Fruit fly (Drosophila melanogaster) whole organism, wandering third instar larva: ENCODE data around the gene yellow-f2.

Experiments used
- Abd-B ChIP-seq: fragments of >200 bp; optimal IDR thresholded peaks from 2 replicates; lab custom pipeline; 2017; ENCODE audit warnings: missing biosample characterization, missing genetic modification characterization
- CG32264 ChIP-seq: fragments of 200-800 bp; sonication (Bioruptor generic); optimal IDR thresholded peaks from 2 replicates; lab custom pipeline; 2016; ENCODE audit warnings: missing biosample characterization, missing genetic modification characterization
- CG9705 ChIP-seq: fragments of 200-800 bp; sonication (Bioruptor generic); optimal IDR thresholded peaks from 2 replicates; lab custom pipeline; 2018; ENCODE audit warnings: missing biosample characterization, mild to moderate bottlenecking, missing genetic modification characterization
- CrebA ChIP-seq: fragments of 200-800 bp; sonication (Bioruptor generic); optimal IDR thresholded peaks from 2 replicates; lab custom pipeline; 2016; ENCODE audit warnings: missing biosample characterization, mild to moderate bottlenecking, missing genetic modification characterization, borderline replicate concordance
- Dfd ChIP-seq: fragments of >200 bp; optimal IDR thresholded peaks from 2 replicates; lab custom pipeline; 2017; ENCODE audit warnings: missing biosample characterization, missing genetic modification characterization
- Dif ChIP-seq: fragments of 200-275, 200-300 bp; sonication (Bioruptor generic); optimal IDR thresholded peaks from 2 replicates; lab custom pipeline; 2018; ENCODE audit warnings: missing biosample characterization, missing genetic modification characterization; ENCODE audit not compliant: partially characterized antibody
- GATAd ChIP-seq: sonication (Bioruptor generic); optimal IDR thresholded peaks from 2 replicates; lab custom pipeline; 2016; ENCODE audit warnings: missing biosample characterization, missing genetic modification characterization
- HLH106 ChIP-seq: fragments of 200-800 bp; optimal IDR thresholded peaks from 3 replicates; lab custom pipeline; 2019; ENCODE audit warnings: missing biosample characterization, mild to moderate bottlenecking, missing genetic modification characterization, moderate library complexity
- Hnf4 ChIP-seq: fragments of 200-800 bp; sonication (Bioruptor generic); optimal IDR thresholded peaks from 2 replicates; lab custom pipeline; 2016; ENCODE audit warnings: missing biosample characterization, mild to moderate bottlenecking, missing genetic modification characterization
- Hr78 ChIP-seq: fragments of >200 bp; optimal IDR thresholded peaks from 2 replicates; lab custom pipeline; 2017; ENCODE audit warnings: missing biosample characterization, missing genetic modification characterization
- Hr83 ChIP-seq: fragments of 200-300 bp; sonication (Bioruptor generic); optimal IDR thresholded peaks from 2 replicates; lab custom pipeline; 2016; ENCODE audit warnings: missing biosample characterization, mild to moderate bottlenecking, missing genetic modification characterization, moderate library complexity; ENCODE audit not compliant: poor library complexity, severe bottlenecking
- Jra ChIP-seq: sonication (Bioruptor generic); optimal IDR thresholded peaks from 2 replicates; lab custom pipeline; 2016; ENCODE audit warnings: missing biosample characterization, missing genetic modification characterization
- Mio ChIP-seq: sonication (Bioruptor generic); optimal IDR thresholded peaks from 2 replicates; lab custom pipeline; 2016; ENCODE audit warnings: missing biosample characterization, missing genetic modification characterization
- Myc ChIP-seq: fragments of >200 bp; optimal IDR thresholded peaks from 2 replicates; lab custom pipeline; 2017
- N ChIP-seq: fragments of >200 bp; optimal IDR thresholded peaks from 2 replicates; lab custom pipeline; 2018; ENCODE audit warnings: missing biosample characterization, missing external identifiers, missing genetic modification characterization
- OdsH ChIP-seq: fragments of 200-800 bp; sonication (Bioruptor generic); optimal IDR thresholded peaks from 2 replicates; lab custom pipeline; 2016; ENCODE audit warnings: missing biosample characterization, mild to moderate bottlenecking, missing genetic modification characterization
- Rel ChIP-seq, 2 experiments: fragments of 200-800 bp; sonication (Bioruptor generic) in 1 of 2; optimal IDR thresholded peaks; 2 replicates in 1 of 2; 3 replicates in 1 of 2; lab custom pipeline; 2016 to 2019; ENCODE audit warnings: mild to moderate bottlenecking in 2 of 2, missing biosample characterization in 2 of 2, missing genetic modification characterization in 2 of 2, moderate library complexity in 1 of 2
- Sp1 ChIP-seq: fragments of 200-800 bp; sonication (Bioruptor generic); optimal IDR thresholded peaks from 3 replicates; lab custom pipeline; 2019; ENCODE audit warnings: missing biosample characterization, mild to moderate bottlenecking, missing genetic modification characterization, moderate library complexity
- Vsx2 ChIP-seq: fragments of 200-300, 225-300 bp; sonication (Bioruptor generic); optimal IDR thresholded peaks from 2 replicates; lab custom pipeline; 2018; ENCODE audit warnings: missing biosample characterization, missing genetic modification characterization; ENCODE audit not compliant: partially characterized antibody
- br ChIP-seq: fragments of 200-800 bp; sonication (Bioruptor generic); optimal IDR thresholded peaks from 2 replicates; lab custom pipeline; 2016; ENCODE audit warnings: missing biosample characterization, missing genetic modification characterization
- brk ChIP-seq: fragments of 200-800 bp; sonication (Bioruptor generic); optimal IDR thresholded peaks from 2 replicates; lab custom pipeline; 2016; ENCODE audit warnings: missing biosample characterization, mild to moderate bottlenecking, missing genetic modification characterization
- dl ChIP-seq, 2 experiments: fragments of 175-275, 200-275 bp in 1 of 2; fragments of 200-275 bp in 1 of 2; sonication (Bioruptor generic); optimal IDR thresholded peaks; lab custom pipeline; 2018; ENCODE audit warnings: mild to moderate bottlenecking in 2 of 2, missing biosample characterization in 2 of 2, missing genetic modification characterization in 2 of 2, moderate library complexity in 2 of 2; ENCODE audit not compliant: partially characterized antibody in 2 of 2, insufficient read depth in 1 of 2
- dmrt93B ChIP-seq: fragments of 200-800 bp; sonication (Bioruptor generic); optimal IDR thresholded peaks from 2 replicates; lab custom pipeline; 2018; ENCODE audit warnings: missing biosample characterization, mild to moderate bottlenecking, missing genetic modification characterization
- dsf ChIP-seq: sonication (Bioruptor generic); optimal IDR thresholded peaks from 2 replicates; lab custom pipeline; 2016; ENCODE audit warnings: missing biosample characterization, missing genetic modification characterization, borderline replicate concordance
- ey ChIP-seq: fragments of 200-800 bp; sonication (Bioruptor generic); optimal IDR thresholded peaks from 2 replicates; lab custom pipeline; 2016; ENCODE audit warnings: missing biosample characterization, missing genetic modification characterization
- foxo ChIP-seq, 2 experiments: fragments of 200-800 bp; sonication (Bioruptor generic); optimal IDR thresholded peaks; 2 replicates in 1 of 2; 3 replicates in 1 of 2; lab custom pipeline; 2016 to 2017; ENCODE audit warnings: missing biosample characterization in 2 of 2, missing genetic modification characterization in 2 of 2
- fru ChIP-seq: fragments of 200-800 bp; sonication (Bioruptor generic); optimal IDR thresholded peaks from 3 replicates; lab custom pipeline; 2016; ENCODE audit warnings: missing biosample characterization, mild to moderate bottlenecking, missing genetic modification characterization
- h ChIP-seq: fragments of 200-800 bp; sonication (Bioruptor generic); optimal IDR thresholded peaks from 3 replicates; lab custom pipeline; 2016; ENCODE audit warnings: missing biosample characterization, mild to moderate bottlenecking, missing genetic modification characterization
- jim ChIP-seq: fragments of 175-275, 200-325 bp; sonication (Bioruptor generic); optimal IDR thresholded peaks from 2 replicates; lab custom pipeline; 2016; ENCODE audit warnings: missing biosample characterization, mild to moderate bottlenecking, missing genetic modification characterization
- lola ChIP-seq: fragments of >200 bp; optimal IDR thresholded peaks from 2 replicates; lab custom pipeline; 2017; ENCODE audit warnings: missing biosample characterization, missing genetic modification characterization
- pan ChIP-seq: fragments of >200 bp; optimal IDR thresholded peaks from 2 replicates; lab custom pipeline; 2017
- psq ChIP-seq: fragments of 200-800 bp; sonication (Bioruptor generic); optimal IDR thresholded peaks from 3 replicates; lab custom pipeline; 2017; ENCODE audit warnings: missing biosample characterization, mild to moderate bottlenecking, missing genetic modification characterization, moderate library complexity
- rgr ChIP-seq: fragments of 200-800 bp; sonication (Bioruptor generic); optimal IDR thresholded peaks from 3 replicates; lab custom pipeline; 2016; ENCODE audit warnings: missing biosample characterization, mild to moderate bottlenecking, missing genetic modification characterization
- sage ChIP-seq: fragments of 200-800 bp; sonication (Bioruptor generic); optimal IDR thresholded peaks from 2 replicates; lab custom pipeline; 2016; ENCODE audit warnings: missing biosample characterization, mild to moderate bottlenecking, missing genetic modification characterization
- sv ChIP-seq: fragments of 200-800 bp; sonication (Bioruptor generic); optimal IDR thresholded peaks from 3 replicates; lab custom pipeline; 2016; ENCODE audit warnings: missing biosample characterization, missing genetic modification characterization
- tai ChIP-seq: sonication (Bioruptor generic); optimal IDR thresholded peaks from 2 replicates; lab custom pipeline; 2016; ENCODE audit warnings: missing biosample characterization, missing genetic modification characterization
- usp ChIP-seq: fragments of >200 bp; optimal IDR thresholded peaks from 2 replicates; lab custom pipeline; 2017; ENCODE audit warnings: missing biosample characterization, missing genetic modification characterization
- woc ChIP-seq: sonication (Bioruptor generic); optimal IDR thresholded peaks from 2 replicates; lab custom pipeline; 2016; ENCODE audit warnings: missing biosample characterization, mild to moderate bottlenecking, missing genetic modification characterization

yellow-f2 gene

dm6 chr3R:13012351-13012750 is 17.4 kb upstream of the yellow-f2 start:
- TF ChIP-seq Dif (peak; percentile 41), h (GFP tag; lab: Kevin White, UChicago) (peak; percentile 85), ey (GFP tag; lab: Kevin White, UChicago) (peak; percentile 82), sv (peak; percentile 45), br (GFP tag; lab: Kevin White, UChicago) (peak; percentile 81), brk (GFP tag; lab: Kevin White, UChicago) (no peak), OdsH (GFP tag; lab: Kevin White, UChicago) (peak; percentile 64), usp (GFP tag; lab: Kevin White, UChicago) (no peak), lola (GFP tag; lab: Kevin White, UChicago) (no peak), jim (GFP tag; lab: Kevin White, UChicago) (peak; percentile 11), Myc (no peak), Hr83 (GFP tag; lab: Kevin White, UChicago) (peak; percentile 78), CrebA (GFP tag; lab: Kevin White, UChicago) (no peak), CG32264 (GFP tag; lab: Kevin White, UChicago) (peak; percentile 21), N (GFP tag; lab: Kevin White, UChicago) (peak; percentile 72), Mio (no peak), dl (GFP tag; optimal IDR thresholded peaks at IDR 0.05; lab: Kevin White, UChicago; ENCODE audit: insufficient read depth in 1 of 2, partially characterized antibody in 2 of 2) (no peak), Hnf4 (GFP tag; lab: Kevin White, UChicago) (no peak), Vsx2 (GFP tag; lab: Kevin White, UChicago) (no peak), rgr (GFP tag; lab: Kevin White, UChicago) (peak; percentile 80), dsf (GFP tag; lab: Kevin White, UChicago) (no peak), HLH106 (tag; lab: Kevin White, UChicago) (peak; percentile 61), sage (GFP tag; lab: Kevin White, UChicago) (no peak), Hr78 (GFP tag; lab: Kevin White, UChicago) (no peak), dmrt93B (no peak), Dfd (GFP tag; lab: Kevin White, UChicago) (no peak), fru (GFP tag; lab: Kevin White, UChicago) (peak; percentile 83), pan (lab: Kevin White, UChicago) (no peak), GATAd (GFP tag; lab: Kevin White, UChicago) (no peak), CG9705 (peak; percentile 7), tai (GFP tag; lab: Kevin White, UChicago) (no peak), foxo (GFP tag; optimal IDR thresholded peaks at IDR 0.05; lab: Kevin White, UChicago) (peak; percentile 64 to 83), woc (GFP tag; lab: Kevin White, UChicago) (peak; percentile 47), Abd-B (no peak), psq (GFP tag; lab: Kevin White, UChicago) (peak; percentile 75), Jra (peak; percentile 49), Rel (GFP tag; optimal IDR thresholded peaks at IDR 0.05; lab: Kevin White, UChicago) (no peak), Rel (tag; optimal IDR thresholded peaks at IDR 0.05; lab: Kevin White, UChicago) (peak; percentile 60), Sp1 (peak; percentile 60)

dm6 chr3R:13011621-13011963 is 16.6 kb upstream of the yellow-f2 start, which contains the start of gene CtBP:
CtBP (plus strand) TSS chr3R:13011649.
- TF ChIP-seq OdsH (GFP tag; lab: Kevin White, UChicago): no peak
- no peak for TF ChIP-seq CG32264 (GFP tag; lab: Kevin White, UChicago)
- TF ChIP-seq Rel (GFP tag; optimal IDR thresholded peaks at IDR 0.05; lab: Kevin White, UChicago): no peak
- TF ChIP-seq Rel (tag; optimal IDR thresholded peaks at IDR 0.05; lab: Kevin White, UChicago): peak; percentile 8
- TF ChIP-seq Dif: no peak
- no peak for TF ChIP-seq GATAd (GFP tag; lab: Kevin White, UChicago)
